Worm (Caenorhabditis elegans) whole organism, late embryonic: ENCODE data around the gene clec-216.

Source experiments
- C08G9.2 ChIP-seq: sonication (generic microtip); optimal IDR thresholded peaks from 2 replicates; lab custom pipeline; 2016; ENCODE audit warnings: mild to moderate bottlenecking, missing genetic modification characterization, moderate library complexity, missing compliant biosample characterization
- C38D4.7 ChIP-seq: fragments of 200-800 bp; sonication (Bioruptor generic); optimal IDR thresholded peaks from 2 replicates; lab custom pipeline; 2018; ENCODE audit warnings: mild to moderate bottlenecking, missing genetic modification characterization, moderate library complexity, missing compliant biosample characterization
- K02D7.2 ChIP-seq: sonication (generic microtip); optimal IDR thresholded peaks from 2 replicates; lab custom pipeline; 2017; ENCODE audit warnings: mild to moderate bottlenecking, missing genetic modification characterization, missing compliant biosample characterization
- ama-1 ChIP-seq: fragments of 150-350 bp; optimal IDR thresholded peaks from 2 replicates; lab custom pipeline; 2014
- ceh-19 ChIP-seq: fragments of 200-800 bp; sonication (Bioruptor generic); optimal IDR thresholded peaks from 2 replicates; lab custom pipeline; 2018; ENCODE audit warnings: mild to moderate bottlenecking, missing genetic modification characterization, missing compliant biosample characterization
- ceh-2 ChIP-seq: sonication (generic microtip); optimal IDR thresholded peaks from 2 replicates; lab custom pipeline; 2016; ENCODE audit warnings: missing genotype, missing genetic modification characterization, missing compliant biosample characterization
- ceh-24 ChIP-seq: sonication (generic microtip); optimal IDR thresholded peaks from 2 replicates; lab custom pipeline; 2016; ENCODE audit warnings: mild to moderate bottlenecking, missing genetic modification characterization, missing compliant biosample characterization
- ceh-34 ChIP-seq: sonication (generic microtip); optimal IDR thresholded peaks from 2 replicates; lab custom pipeline; 2016; ENCODE audit warnings: mild to moderate bottlenecking, missing genetic modification characterization, missing compliant biosample characterization
- ceh-6 ChIP-seq: fragments of 200-800 bp; sonication (Bioruptor generic); optimal IDR thresholded peaks from 2 replicates; lab custom pipeline; 2018; ENCODE audit warnings: mild to moderate bottlenecking, missing genetic modification characterization, missing compliant biosample characterization
- dmd-4 ChIP-seq: sonication (generic microtip); optimal IDR thresholded peaks from 2 replicates; lab custom pipeline; 2016; ENCODE audit warnings: borderline replicate concordance, missing genetic modification characterization, missing compliant biosample characterization
- dve-1 ChIP-seq: sonication (generic microtip); optimal IDR thresholded peaks from 2 replicates; lab custom pipeline; 2017; ENCODE audit warnings: antibody characterized with exemption, mild to moderate bottlenecking, missing genetic modification characterization, missing compliant biosample characterization
- elt-4 ChIP-seq: sonication (generic microtip); optimal IDR thresholded peaks from 2 replicates; lab custom pipeline; 2016; ENCODE audit warnings: missing genetic modification characterization, missing compliant biosample characterization
- ets-4 ChIP-seq: sonication (generic microtip); optimal IDR thresholded peaks from 2 replicates; lab custom pipeline; 2016; ENCODE audit warnings: missing genetic modification characterization, missing compliant biosample characterization
- fkh-10 ChIP-seq: fragments of 150-350 bp; optimal IDR thresholded peaks from 2 replicates; lab custom pipeline; 2014; ENCODE audit warnings: missing biosample characterization, missing genetic modification reagents, missing genetic modification characterization
- fkh-6 ChIP-seq: sonication (generic microtip); optimal IDR thresholded peaks from 2 replicates; lab custom pipeline; 2016; ENCODE audit warnings: missing genetic modification characterization, missing compliant biosample characterization
- hlh-13 ChIP-seq: fragments of 200-800 bp; sonication (Bioruptor generic); optimal IDR thresholded peaks from 2 replicates; lab custom pipeline; 2018; ENCODE audit warnings: mild to moderate bottlenecking, missing genetic modification characterization, missing compliant biosample characterization
- hlh-15 ChIP-seq: sonication (generic microtip); optimal IDR thresholded peaks from 2 replicates; lab custom pipeline; 2016; ENCODE audit warnings: missing genetic modification characterization, missing compliant biosample characterization
- hlh-6 ChIP-seq: sonication (generic microtip); optimal IDR thresholded peaks from 2 replicates; lab custom pipeline; 2016; ENCODE audit warnings: missing genotype, missing genetic modification characterization, missing compliant biosample characterization
- hlh-8 ChIP-seq: sonication (generic microtip); optimal IDR thresholded peaks from 2 replicates; lab custom pipeline; 2016; ENCODE audit warnings: missing genotype, missing genetic modification characterization, missing compliant biosample characterization
- madf-2 ChIP-seq: sonication (generic microtip); optimal IDR thresholded peaks from 2 replicates; lab custom pipeline; 2017; ENCODE audit warnings: missing genetic modification characterization, missing compliant biosample characterization
- mec-3 ChIP-seq: sonication (generic microtip); optimal IDR thresholded peaks from 2 replicates; lab custom pipeline; 2016; ENCODE audit warnings: borderline replicate concordance, missing genetic modification characterization, missing compliant biosample characterization
- nhr-11 ChIP-seq: fragments of 150-350 bp; optimal IDR thresholded peaks from 2 replicates; lab custom pipeline; 2014; ENCODE audit warnings: missing biosample characterization, missing genetic modification characterization
- npax-4 ChIP-seq: sonication (generic microtip); optimal IDR thresholded peaks from 2 replicates; lab custom pipeline; 2016; ENCODE audit warnings: missing genetic modification characterization, missing compliant biosample characterization
- pag-3 ChIP-seq: sonication (generic microtip); optimal IDR thresholded peaks from 2 replicates; lab custom pipeline; 2016; ENCODE audit warnings: missing compliant biosample characterization, missing genetic modification characterization, borderline replicate concordance
- pat-9 ChIP-seq: fragments of 200-800 bp; sonication (Bioruptor generic); optimal IDR thresholded peaks from 2 replicates; lab custom pipeline; 2018; ENCODE audit warnings: mild to moderate bottlenecking, missing genetic modification characterization, moderate library complexity, missing compliant biosample characterization
- pax-1 ChIP-seq: fragments of 150-350 bp; optimal IDR thresholded peaks from 2 replicates; lab custom pipeline; 2014; ENCODE audit warnings: missing biosample characterization, missing genetic modification characterization
- pha-4 ChIP-seq: fragments of 150-350 bp; optimal IDR thresholded peaks from 2 replicates; lab custom pipeline; 2018; ENCODE audit warnings: missing biosample characterization, missing genetic modification reagents, missing genetic modification characterization
- pros-1 ChIP-seq: fragments of 150-350 bp; optimal IDR thresholded peaks from 2 replicates; lab custom pipeline; 2014; ENCODE audit warnings: missing biosample characterization, missing genetic modification reagents, missing genetic modification characterization
- ref-2 ChIP-seq: sonication (generic microtip); optimal IDR thresholded peaks from 2 replicates; lab custom pipeline; 2016; ENCODE audit warnings: missing genetic modification characterization, missing compliant biosample characterization
- rnt-1 ChIP-seq: sonication (generic microtip); optimal IDR thresholded peaks from 2 replicates; lab custom pipeline; 2016; ENCODE audit warnings: missing genetic modification characterization, missing compliant biosample characterization
- sdc-2 ChIP-seq: sonication (generic microtip); optimal IDR thresholded peaks from 2 replicates; lab custom pipeline; 2016; ENCODE audit warnings: missing genotype, missing genetic modification characterization, missing compliant biosample characterization
- tbx-2 ChIP-seq: sonication (generic microtip); optimal IDR thresholded peaks from 2 replicates; lab custom pipeline; 2016; ENCODE audit warnings: missing genetic modification characterization, missing compliant biosample characterization
- ttx-3 ChIP-seq: sonication (generic microtip); optimal IDR thresholded peaks from 2 replicates; lab custom pipeline; 2016; ENCODE audit warnings: missing genetic modification reagents, missing genetic modification characterization, missing compliant biosample characterization
- unc-3 ChIP-seq, 2 experiments: fragments of 200-800 bp in 1 of 2; sonication (Bioruptor generic) in 1 of 2; sonication (generic microtip) in 1 of 2; conservative IDR thresholded peaks in 1 of 2; optimal IDR thresholded peaks in 1 of 2; 2 replicates each; pipeline versions ENCODE4 v1.3.6 to Lab custom; 2016 to 2022; ENCODE audit warnings: missing compliant biosample characterization in 2 of 2, missing genetic modification characterization in 2 of 2, missing genetic modification reagents in 1 of 2
- unc-42 ChIP-seq: sonication (generic microtip); optimal IDR thresholded peaks from 2 replicates; lab custom pipeline; 2016; ENCODE audit warnings: missing genotype, missing genetic modification characterization, missing compliant biosample characterization
- zip-5 ChIP-seq: sonication (generic microtip); optimal IDR thresholded peaks from 2 replicates; lab custom pipeline; 2016; ENCODE audit warnings: missing genetic modification characterization, missing compliant biosample characterization

clec-216 gene

DNA sequence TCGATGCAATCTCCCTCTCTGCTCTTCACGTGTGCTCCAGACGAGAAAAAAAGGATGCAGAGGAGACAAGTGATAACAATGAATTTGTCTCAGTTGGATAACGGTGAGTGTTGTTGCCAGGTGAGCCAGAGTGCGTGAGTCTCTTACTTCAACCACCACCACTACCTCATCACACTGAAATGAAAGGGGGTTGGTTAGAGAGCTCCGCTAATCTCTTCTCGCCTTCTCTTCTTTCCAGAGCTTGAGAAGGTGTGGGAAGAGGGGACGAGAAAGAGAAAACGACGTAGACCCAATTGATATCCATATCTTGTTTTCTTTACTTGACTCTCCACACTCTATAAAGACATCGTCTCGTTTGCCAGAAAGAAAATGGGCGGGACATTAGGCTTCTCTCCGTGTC lies 18.6 kb upstream of the clec-216 start:
- TF ChIP-seq pat-9 (no peak), unc-3 (GFP tag; conservative IDR thresholded peaks at IDR 0.05; lab: Robert Waterston, UW) (no peak), unc-3 (tag; optimal IDR thresholded peaks at IDR 0.05; lab: Kevin White, UChicago) (no peak), pha-4 (tag; lab: Kevin White, UChicago) (no peak), pros-1 (tag; lab: Kevin White, UChicago) (no peak), C08G9.2 (tag; lab: Kevin White, UChicago) (no peak), mec-3 (tag; lab: Kevin White, UChicago) (no peak), ceh-6 (GFP tag; lab: Kevin White, UChicago) (no peak), ceh-19 (GFP tag; lab: Kevin White, UChicago) (no peak), nhr-11 (tag; lab: Kevin White, UChicago) (no peak), madf-2 (tag; lab: Kevin White, UChicago) (no peak), ttx-3 (tag; lab: Kevin White, UChicago) (no peak), hlh-13 (no peak), C38D4.7 (GFP tag; lab: Kevin White, UChicago) (no peak), hlh-8 (no peak), ceh-24 (no peak)

DNA sequence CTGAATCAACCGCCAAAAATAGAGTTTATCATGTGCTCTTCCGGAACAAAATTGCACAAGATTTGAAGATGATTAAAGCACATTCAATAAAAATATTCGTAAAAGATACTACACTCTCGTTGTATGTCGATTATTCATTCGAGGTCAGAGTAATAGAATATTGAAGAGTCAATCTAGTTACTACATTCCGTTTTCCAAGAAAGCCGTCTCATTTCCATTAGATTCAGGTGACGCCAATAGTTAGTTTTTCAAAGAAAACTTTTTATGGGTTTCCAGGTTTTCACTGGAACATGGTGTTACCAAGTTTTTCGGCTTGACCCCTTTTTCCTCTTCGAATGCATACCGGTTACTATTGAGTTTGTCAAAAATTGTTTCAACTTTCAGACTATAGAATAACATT lies 17.8 kb upstream of the clec-216 start:
- TF ChIP-seq ceh-6 (GFP tag; lab: Kevin White, UChicago): no peak
- TF ChIP-seq rnt-1: no peak
- TF ChIP-seq sdc-2: no peak
- TF ChIP-seq, all 69 proteins: peak for 0

DNA sequence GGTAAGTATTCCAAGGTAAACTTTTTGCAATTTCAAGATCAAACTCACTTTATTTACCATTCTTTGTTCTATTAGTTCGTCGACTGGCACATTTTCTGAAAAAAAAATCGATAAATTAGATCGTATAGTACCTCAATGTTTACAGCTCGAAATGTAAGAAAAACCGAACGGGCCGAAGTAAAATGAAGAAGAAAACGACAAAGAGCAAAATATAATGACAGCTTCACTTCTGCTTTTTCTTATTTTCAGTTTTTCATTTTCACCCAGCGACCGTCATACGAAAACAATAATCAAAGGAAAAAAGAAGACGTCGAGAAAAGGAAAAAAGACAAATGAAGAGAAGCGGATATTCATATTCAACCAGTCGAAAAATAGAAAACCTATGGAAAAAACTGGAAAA lies 16.4 kb upstream of the clec-216 start, which contains the start of gene che-7:
che-7 (minus strand) TSS at position 101 of the 400 bp plus-strand sequence.
- TF ChIP-seq K02D7.2 (no peak), rnt-1 (no peak), sdc-2 (no peak), C08G9.2 (tag; lab: Kevin White, UChicago) (no peak), ets-4 (tag; lab: Kevin White, UChicago) (no peak), fkh-6 (no peak), ttx-3 (tag; lab: Kevin White, UChicago) (no peak)

DNA sequence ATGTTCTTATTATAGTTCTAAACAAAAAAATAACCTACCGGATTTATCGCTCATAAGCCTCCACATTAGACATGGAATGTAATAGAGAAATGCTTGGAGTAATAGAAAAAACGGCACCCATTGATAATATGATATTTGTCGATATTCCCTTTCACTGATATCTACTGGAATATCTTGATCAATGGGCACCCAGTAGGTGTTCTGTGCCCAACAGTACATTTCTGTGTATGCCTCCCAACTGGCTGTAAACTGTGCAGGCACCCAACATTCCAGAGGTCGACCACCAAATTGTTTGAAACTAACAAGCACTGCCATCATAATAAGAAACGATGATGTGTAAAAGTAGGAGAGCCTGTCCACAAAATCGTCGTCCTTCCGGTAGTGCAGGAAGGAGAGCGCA lies 11.7 kb upstream of the clec-216 start:
- TF ChIP-seq rnt-1 (no peak), unc-42 (tag; lab: Kevin White, UChicago) (no peak), mec-3 (tag; lab: Kevin White, UChicago) (no peak), hlh-6 (tag; lab: Kevin White, UChicago) (no peak), zip-5 (tag; lab: Kevin White, UChicago) (no peak), npax-4 (tag; lab: Kevin White, UChicago) (no peak), hlh-15 (no peak), dmd-4 (tag; lab: Kevin White, UChicago) (no peak), ama-1 (lab: Kevin White, UChicago) (no peak), ceh-34 (tag; lab: Kevin White, UChicago) (no peak), pag-3 (tag; lab: Kevin White, UChicago) (no peak), dve-1 (tag; lab: Kevin White, UChicago) (no peak), ref-2 (tag; lab: Kevin White, UChicago) (no peak)

DNA sequence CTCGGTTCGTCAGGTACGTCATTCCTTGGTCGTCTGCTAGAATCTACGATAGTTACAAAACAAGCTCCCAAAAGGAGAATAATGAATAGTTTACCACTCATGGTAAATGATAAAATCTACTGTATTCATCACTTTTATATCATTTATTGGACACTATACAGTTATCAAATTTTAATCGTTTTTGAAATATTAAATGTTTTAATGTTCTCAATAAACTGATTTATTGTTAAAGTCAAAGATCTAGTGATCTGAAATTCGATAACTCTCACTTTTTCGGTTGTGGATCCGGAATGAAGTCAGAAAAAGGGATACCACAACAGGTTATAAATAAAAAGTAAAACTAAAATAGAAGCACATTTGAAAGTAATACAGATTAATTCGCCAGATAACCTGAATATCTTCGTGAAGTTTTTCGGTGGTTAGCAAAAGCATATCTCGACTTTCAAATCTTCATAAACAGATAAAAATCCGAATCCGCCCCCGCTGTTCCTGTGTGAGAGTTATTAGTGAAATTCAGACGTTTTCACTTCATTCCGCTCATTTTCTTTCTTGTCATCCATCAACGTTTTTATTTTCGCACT lies 6.1 kb upstream of the clec-216 start, which contains the start of the genes clec-217 and F26D11.2:
clec-217 (minus strand) TSS at position 101 of the 581 bp plus-strand sequence.
F26D11.2 (plus strand) TSS at position 531 of the 581 bp plus-strand sequence.
- no peak for TF ChIP-seq pax-1
- no peak for TF ChIP-seq tbx-2
- no peak for TF ChIP-seq fkh-10 (GFP tag; lab: Kevin White, UChicago)
- no peak for TF ChIP-seq K02D7.2
- TF ChIP-seq pag-3 (tag; lab: Kevin White, UChicago): no peak
- no peak for TF ChIP-seq C08G9.2 (tag; lab: Kevin White, UChicago)
- no peak for TF ChIP-seq ceh-2 (tag; lab: Kevin White, UChicago)
- no peak for TF ChIP-seq ceh-24
- no peak for TF ChIP-seq elt-4
